Worm (Caenorhabditis elegans): ENCODE results near the gene T26C12.1.

The T26C12.1 gene

ce11 chrIV:3294553-3295185 lies 36.0 kb downstream of the T26C12.1 start, which contains the start of gene W08E12.7:
Gene W08E12.7, plus strand, starts transcription at chrIV:3295135.
- TF ChIP-seq ceh-82 (tag; optimal IDR thresholded peaks at IDR 0.05) (peak; percentile 66), snpc-4 (tag; optimal IDR thresholded peaks at IDR 0.05) (peak; percentile 93), nhr-11 (tag; optimal IDR thresholded peaks at IDR 0.05) (peak; percentile 82), nfya-1 (tag; optimal IDR thresholded peaks at IDR 0.05; ENCODE audit: insufficient read depth) (peak; percentile 93), jun-1 (tag; optimal IDR thresholded peaks at IDR 0.05) (peak; percentile 89), ztf-4 (tag; optimal IDR thresholded peaks at IDR 0.05) (peak; percentile 51), fkh-2 (tag; optimal IDR thresholded peaks at IDR 0.05) (no peak), ceh-16 (tag; optimal IDR thresholded peaks at IDR 0.05) (no peak), R02D3.7 (tag; optimal IDR thresholded peaks at IDR 0.05) (peak; percentile 81), mml-1 (tag; optimal IDR thresholded peaks at IDR 0.05) (no peak), unc-62 (GFP tag; optimal IDR thresholded peaks at IDR 0.05) (peak; percentile 52), nhr-77 (tag; optimal IDR thresholded peaks at IDR 0.05) (peak; percentile 63), nhr-12 (tag; optimal IDR thresholded peaks at IDR 0.05) (no peak), skn-1 (tag; optimal IDR thresholded peaks at IDR 0.05) (peak; percentile 81), elt-1 (tag; optimal IDR thresholded peaks at IDR 0.05) (no peak), nhr-237 (tag; optimal IDR thresholded peaks at IDR 0.05) (no peak), tbx-2 (tag; optimal IDR thresholded peaks at IDR 0.05) (peak; percentile 38), fkh-10 (GFP tag; optimal IDR thresholded peaks at IDR 0.05) (peak; percentile 87), ceh-9 (tag; optimal IDR thresholded peaks at IDR 0.05) (no peak), eor-1 (tag; optimal IDR thresholded peaks at IDR 0.05) (no peak), nhr-76 (tag; optimal IDR thresholded peaks at IDR 0.05) (peak; percentile 51), egl-27 (tag; optimal IDR thresholded peaks at IDR 0.05) (peak; percentile 5), hmg-11 (tag; optimal IDR thresholded peaks at IDR 0.05) (peak; percentile 50), ceh-28 (tag; optimal IDR thresholded peaks at IDR 0.05) (peak; percentile 83), lin-39 (tag; optimal IDR thresholded peaks at IDR 0.05) (peak; percentile 80), ama-1 (optimal IDR thresholded peaks at IDR 0.05) (peak; percentile 88), mdl-1 (tag; optimal IDR thresholded peaks at IDR 0.05) (peak; percentile 24), elt-2 (tag; optimal IDR thresholded peaks at IDR 0.05) (peak; percentile 71), nhr-43 (tag; optimal IDR thresholded peaks at IDR 0.05; ENCODE audit: poor library complexity, severe bottlenecking) (peak; percentile 83), egl-5 (tag; optimal IDR thresholded peaks at IDR 0.05) (peak; percentile 74), zag-1 (tag; optimal IDR thresholded peaks at IDR 0.05) (no peak), fos-1 (tag; optimal IDR thresholded peaks at IDR 0.05) (peak; percentile 32), pqm-1 (tag; optimal IDR thresholded peaks at IDR 0.05) (peak; percentile 80), lin-15B (tag; optimal IDR thresholded peaks at IDR 0.05) (peak; percentile 99), pha-4 (tag; optimal IDR thresholded peaks at IDR 0.05) (peak; percentile 100), unc-39 (tag; optimal IDR thresholded peaks at IDR 0.05) (no peak), ZK546.5 (tag; optimal IDR thresholded peaks at IDR 0.05) (peak; percentile 26), nhr-28 (tag; optimal IDR thresholded peaks at IDR 0.05) (peak; percentile 27), nhr-23 (tag; optimal IDR thresholded peaks at IDR 0.05) (peak; percentile 97), daf-12 (tag; optimal IDR thresholded peaks at IDR 0.05) (no peak), elt-3 (tag; optimal IDR thresholded peaks at IDR 0.05) (peak in 1 of 3 experiments; percentile 31), sea-2 (GFP tag; optimal IDR thresholded peaks at IDR 0.05) (no peak), aly-2 (tag; optimal IDR thresholded peaks at IDR 0.05) (no peak), ztf-11 (tag; optimal IDR thresholded peaks at IDR 0.05) (no peak), lsy-12 (tag; optimal IDR thresholded peaks at IDR 0.05) (peak; percentile 76), nhr-25 (tag; optimal IDR thresholded peaks at IDR 0.05) (peak; percentile 95), nhr-67 (tag; optimal IDR thresholded peaks at IDR 0.05) (peak; percentile 31)

All from whole organism, L3 larva.